Worm (Caenorhabditis elegans) whole organism, L4/young adult: ENCODE results near the gene Y69E1A.5.

Source experiments
- W03F9.2 ChIP-seq: fragments of 150-350 bp; optimal IDR thresholded peaks from 2 replicates; lab custom pipeline; 2014; ENCODE audit warnings: missing biosample characterization, missing genetic modification characterization
- dao-5 ChIP-seq: sonication (generic microtip); optimal IDR thresholded peaks from 2 replicates; lab custom pipeline; 2016; ENCODE audit warnings: missing genotype, missing genetic modification characterization, moderate library complexity, missing compliant biosample characterization
- him-1 ChIP-seq: sonication (generic microtip); optimal IDR thresholded peaks from 2 replicates; lab custom pipeline; 2016; ENCODE audit warnings: missing genotype, missing genetic modification reagents, missing genetic modification characterization, missing compliant biosample characterization

Y69E1A.5 gene

DNA sequence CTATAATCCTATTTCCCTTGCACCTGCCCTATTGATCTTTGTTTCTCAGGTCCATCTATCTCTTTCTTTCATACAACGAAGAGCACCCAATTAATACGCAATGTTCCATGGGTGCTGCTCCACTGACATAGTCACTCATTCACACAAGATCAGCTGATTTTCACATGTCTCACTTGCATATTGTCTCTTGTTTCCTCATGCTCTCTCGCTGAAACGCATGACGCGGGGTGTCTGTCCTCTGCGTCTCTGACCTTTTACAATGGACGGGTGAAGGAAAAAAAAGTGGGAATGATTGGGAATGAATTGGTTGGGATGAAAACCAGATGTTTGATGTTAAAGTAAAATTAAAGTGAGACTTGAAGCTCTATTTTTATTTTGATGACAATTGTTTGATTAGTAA lies 22.1 kb downstream of the Y69E1A.5 start:
- TF ChIP-seq dao-5 (no peak), W03F9.2 (peak; percentile 81), him-1 (tag; lab: Kevin White, UChicago) (peak; percentile 70)

DNA sequence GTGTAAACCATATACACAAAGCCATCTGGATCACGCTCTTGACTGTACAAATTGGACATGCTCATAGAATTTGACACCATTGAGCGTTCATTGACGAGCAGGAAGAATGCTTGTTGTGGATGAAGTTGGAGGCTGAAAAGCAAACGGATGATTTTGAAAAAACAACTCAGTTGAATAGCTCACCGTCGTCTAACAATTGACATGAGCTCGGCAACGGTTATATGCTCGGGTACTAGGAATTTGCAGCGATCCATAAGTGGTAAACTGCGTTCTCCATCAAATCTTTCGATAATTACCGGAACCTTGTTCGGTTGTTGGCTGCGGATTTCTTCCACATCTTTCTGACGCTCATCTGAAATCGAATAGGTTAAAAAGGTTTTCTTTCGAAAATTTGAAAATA lies 22.7 kb downstream of the Y69E1A.5 start:
- TF ChIP-seq W03F9.2 (no peak), him-1 (tag; lab: Kevin White, UChicago) (no peak), dao-5 (no peak)

DNA sequence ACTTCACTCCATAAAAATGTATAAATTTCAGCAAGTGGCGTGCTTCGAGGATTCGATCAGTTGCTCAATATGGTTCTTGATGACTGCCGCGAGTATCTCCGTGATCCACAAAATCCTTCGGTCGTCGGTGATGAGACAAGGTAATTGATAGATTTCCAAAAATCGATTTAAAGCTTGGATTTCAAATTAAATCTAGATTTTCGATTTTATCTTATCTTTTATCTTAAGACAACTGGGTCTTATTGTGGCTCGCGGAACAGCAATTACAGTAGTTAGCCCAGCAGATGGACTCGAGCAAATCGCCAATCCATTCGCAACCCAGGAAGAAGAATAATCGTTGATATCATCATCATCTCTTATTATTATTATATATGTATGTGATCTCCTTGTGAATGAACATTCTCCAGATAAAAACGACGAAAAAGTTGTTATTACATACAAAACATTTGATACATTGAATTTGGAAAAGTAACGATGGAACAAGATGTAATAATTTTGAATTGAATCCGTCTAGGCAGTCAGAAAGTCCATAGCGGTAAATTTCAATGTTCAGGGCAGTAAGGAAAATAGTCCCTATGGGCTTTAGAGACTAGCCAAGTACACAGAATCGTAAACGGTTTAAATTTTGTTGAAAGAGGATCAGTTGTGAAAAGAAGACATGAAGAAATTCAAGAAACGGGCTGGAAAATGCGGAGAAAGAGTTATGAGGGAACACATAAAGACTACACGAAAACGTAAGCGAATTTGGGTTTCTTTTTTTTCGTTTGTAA lies 23.5 kb downstream of the Y69E1A.5 start:
- TF ChIP-seq dao-5 (no peak), him-1 (tag; lab: Kevin White, UChicago) (peak; percentile 11), W03F9.2 (peak; percentile 8)

DNA sequence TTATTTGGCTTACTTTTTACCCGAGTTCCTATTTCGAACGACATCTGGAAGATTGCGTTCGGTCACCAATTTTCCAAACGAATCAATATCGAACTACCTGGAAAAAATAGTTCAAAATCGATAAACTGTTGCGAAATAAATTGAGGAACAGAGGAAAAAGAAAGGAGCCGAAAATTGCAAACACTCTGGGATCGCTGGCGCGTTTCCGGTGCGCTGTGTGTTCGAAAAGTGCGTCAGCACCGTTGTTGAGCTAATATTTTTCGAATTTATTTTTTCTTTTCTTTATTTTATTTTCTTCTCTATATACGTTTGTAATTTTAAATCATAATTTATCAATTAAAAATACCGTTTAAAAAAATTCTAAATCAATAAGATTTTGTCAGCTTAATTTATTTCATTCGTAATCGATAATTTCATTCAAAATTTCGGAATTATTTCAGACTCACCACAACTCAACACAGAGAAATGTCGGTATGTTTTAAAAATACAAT lies 24.3 kb downstream of the Y69E1A.5 start, which contains the start of the genes dnc-1 and lsm-7:
Gene dnc-1 (minus strand): TSS at position 142 of the 491 bp plus-strand sequence.
Gene lsm-7 (plus strand): TSS at position 441 of the 491 bp plus-strand sequence.
- no peak for TF ChIP-seq dao-5
- TF ChIP-seq W03F9.2: peak; percentile 81
- TF ChIP-seq him-1 (tag; lab: Kevin White, UChicago): peak; percentile 21

DNA sequence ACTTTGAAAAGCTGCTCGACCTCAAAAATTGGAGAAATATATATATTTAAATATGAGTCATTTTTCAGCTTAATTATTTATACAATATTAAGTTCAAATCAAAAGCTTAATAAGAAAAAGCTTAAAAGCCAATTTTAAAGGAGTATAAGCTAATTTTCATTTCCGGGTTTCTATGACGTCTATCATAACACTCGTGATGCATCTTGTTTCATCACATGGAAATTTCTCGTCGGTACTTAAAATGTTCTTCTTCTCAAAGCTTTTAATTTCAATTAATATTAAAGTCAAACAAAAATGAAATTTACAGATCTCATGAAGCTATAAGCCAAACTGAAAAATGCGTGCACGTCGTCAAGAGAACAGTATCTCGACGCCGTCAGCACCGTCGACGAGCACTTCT lies 37.7 kb downstream of the Y69E1A.5 start, which contains the start of gene rbr-2:
Gene rbr-2 (plus strand): TSS at position 301 of the 400 bp plus-strand sequence.
- TF ChIP-seq W03F9.2: no peak
- no peak for TF ChIP-seq dao-5
- no peak for TF ChIP-seq him-1 (tag; lab: Kevin White, UChicago)

DNA sequence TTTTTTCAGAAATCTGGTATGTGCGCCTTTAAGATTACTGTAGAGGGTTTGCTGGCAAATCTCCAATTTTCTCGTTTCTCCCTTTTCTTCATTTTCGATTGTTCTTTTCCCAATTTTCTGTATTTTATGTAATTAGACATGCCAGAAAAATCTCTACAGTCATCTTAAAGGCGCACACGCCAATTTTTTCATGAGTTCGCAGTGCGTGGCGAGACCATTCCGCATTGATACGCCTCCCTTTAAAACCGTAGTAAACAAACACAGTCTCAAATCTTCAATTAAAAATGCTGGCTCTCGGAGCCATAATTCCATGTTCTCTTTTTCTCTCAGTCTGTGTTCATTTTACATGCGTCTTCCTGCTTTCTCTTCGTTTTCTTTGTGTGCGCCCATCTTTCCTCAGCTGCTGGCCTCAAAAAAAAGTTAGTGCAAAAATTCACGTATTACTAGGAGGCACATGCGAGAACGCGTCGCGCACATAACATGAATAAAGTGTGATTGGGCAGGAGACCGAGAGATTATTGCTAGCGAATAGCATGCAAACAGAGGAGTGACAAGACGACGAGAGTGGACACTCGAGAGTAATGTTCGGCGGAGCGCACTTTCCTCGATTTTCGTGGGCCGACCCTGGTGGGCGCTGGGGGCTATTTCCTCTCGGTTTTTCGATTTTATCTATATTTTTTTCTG lies 38.4 kb downstream of the Y69E1A.5 start:
- TF ChIP-seq W03F9.2 (peak; percentile 82), him-1 (tag; lab: Kevin White, UChicago) (no peak)

DNA sequence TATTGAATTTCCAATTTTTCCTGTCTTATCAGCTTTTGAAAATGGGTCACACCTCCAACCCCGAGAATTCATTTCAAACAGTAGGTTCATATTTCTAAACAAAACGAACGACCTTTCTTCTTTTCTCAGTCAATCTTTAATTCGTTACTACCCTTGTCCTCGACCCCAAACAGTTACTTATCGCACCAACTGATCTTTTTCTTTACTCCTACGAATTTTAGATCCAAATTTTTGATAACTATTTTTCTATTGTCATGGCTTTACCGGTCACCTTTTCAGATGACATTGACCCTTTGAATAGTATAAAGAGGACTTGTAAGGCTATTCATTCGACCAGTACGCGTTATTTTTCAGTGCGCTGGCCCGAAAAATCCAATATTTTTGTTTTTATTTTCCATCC lies 41.3 kb downstream of the Y69E1A.5 start:
- TF ChIP-seq him-1 (tag; lab: Kevin White, UChicago) (no peak), W03F9.2 (no peak), dao-5 (no peak)

DNA sequence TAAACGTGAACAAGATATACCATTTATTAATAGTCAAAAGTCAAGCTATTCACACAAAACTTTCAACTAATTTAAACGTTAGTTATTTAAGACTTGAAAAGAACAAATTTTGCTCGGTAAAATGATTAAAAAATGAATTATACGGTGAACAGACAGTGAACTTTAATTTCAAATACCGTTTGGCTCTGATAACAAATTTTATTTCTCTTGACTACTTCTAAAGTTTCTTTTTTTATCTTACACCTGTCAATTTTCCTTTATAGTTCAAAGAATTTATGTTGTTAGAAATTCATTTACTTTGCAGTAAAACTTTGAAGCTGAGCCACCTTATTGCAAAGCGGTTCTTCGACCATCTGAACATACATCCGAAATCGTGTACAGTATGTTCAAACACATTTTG lies 42.1 kb downstream of the Y69E1A.5 start, which contains the start of gene ZK593.3:
Gene ZK593.3 (plus strand): TSS at position 301 of the 400 bp plus-strand sequence.
- TF ChIP-seq him-1 (tag; lab: Kevin White, UChicago): no peak
- TF ChIP-seq W03F9.2: no peak
- no peak for TF ChIP-seq dao-5

DNA sequence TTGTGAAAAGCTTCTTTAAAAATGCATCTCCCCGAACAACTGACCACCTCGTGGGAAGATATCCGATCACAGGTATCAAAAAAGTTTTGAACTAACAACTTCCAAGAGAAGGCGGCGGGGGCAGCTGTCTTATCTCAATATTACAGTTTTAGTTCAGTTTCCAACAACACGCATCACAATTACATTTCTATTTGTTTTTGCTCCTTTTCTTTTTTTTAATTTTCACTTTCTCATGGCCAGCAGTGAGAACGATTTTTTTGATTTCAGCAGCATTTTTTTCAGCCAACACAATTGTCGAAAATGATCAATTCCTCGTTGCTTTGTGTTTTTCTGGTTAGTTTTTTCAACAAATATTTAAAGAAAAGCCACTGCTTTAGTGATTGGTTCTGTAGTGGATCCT lies 44.4 kb downstream of the Y69E1A.5 start, which contains the start of gene ZK593.2:
Gene ZK593.2 (plus strand): TSS at position 301 of the 400 bp plus-strand sequence.
- TF ChIP-seq W03F9.2 (no peak), dao-5 (no peak), him-1 (tag; lab: Kevin White, UChicago) (no peak)

DNA sequence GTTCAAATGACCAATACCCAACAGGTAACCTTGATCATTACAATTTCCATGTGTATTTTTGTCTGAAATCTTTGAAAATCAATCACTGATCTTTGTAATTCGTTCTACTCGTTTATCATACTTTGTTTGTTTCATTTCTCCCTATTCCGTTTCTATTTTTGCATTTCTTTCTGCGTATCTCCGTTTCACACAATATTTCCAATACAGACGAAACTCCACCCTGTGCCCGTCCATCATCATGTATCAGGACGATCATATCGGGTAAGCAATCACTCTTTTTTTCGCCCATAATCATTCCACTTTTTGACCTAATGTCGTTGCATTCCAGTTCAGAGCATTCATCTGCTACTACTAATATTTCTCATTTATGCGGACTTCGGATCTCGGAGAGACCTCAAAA lies 47.7 kb downstream of the Y69E1A.5 start, which contains the start of gene pyk-2:
Gene pyk-2 (plus strand): TSS at position 206 of the 400 bp plus-strand sequence.
- TF ChIP-seq dao-5 (no peak), him-1 (tag; lab: Kevin White, UChicago) (no peak), W03F9.2 (no peak)

DNA sequence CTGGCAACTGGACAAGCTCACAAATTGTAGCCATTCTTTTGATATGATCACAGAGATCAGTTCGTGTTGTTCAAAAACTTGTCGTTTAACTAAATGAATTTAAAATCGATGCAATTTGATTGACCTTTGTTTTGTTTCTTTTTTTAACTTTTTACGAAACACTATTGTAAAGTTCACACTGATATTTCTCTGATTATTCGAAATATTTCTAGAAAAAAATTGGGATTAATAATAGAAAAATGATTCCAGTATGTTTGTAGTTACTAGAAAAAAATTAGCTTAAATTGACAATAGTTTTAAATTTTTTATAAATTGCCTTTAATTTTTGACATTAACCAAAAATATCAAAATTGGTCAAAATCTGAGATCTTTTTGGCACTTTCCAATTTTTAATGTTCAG lies 48.2 kb downstream of the Y69E1A.5 start, which contains the start of gene ZK596.2:
Gene ZK596.2 (minus strand): TSS at position 101 of the 400 bp plus-strand sequence.
- TF ChIP-seq W03F9.2: no peak
- no peak for TF ChIP-seq dao-5
- TF ChIP-seq him-1 (tag; lab: Kevin White, UChicago): no peak
